Worm (Caenorhabditis elegans) whole organism, L2 larva: ENCODE measurements around the gene dnsn-1.
A peak's percentile ranks its signal among the peaks of the same experiment; 100 is the strongest.

Experiments
- F13H6.1 ChIP-seq: sonication (generic microtip); optimal IDR thresholded peaks from 2 replicates; lab custom pipeline; 2016; ENCODE audit warnings: missing genetic modification characterization, missing compliant biosample characterization
- R02D3.7 ChIP-seq: fragments of 150-350 bp; optimal IDR thresholded peaks from 2 replicates; lab custom pipeline; 2014; ENCODE audit warnings: missing biosample characterization, missing genetic modification characterization
- ZK546.5 ChIP-seq: sonication (generic microtip); optimal IDR thresholded peaks from 2 replicates; lab custom pipeline; 2017; ENCODE audit warnings: missing biosample characterization, missing genetic modification characterization
- alr-1 ChIP-seq: fragments of 150-350 bp; optimal IDR thresholded peaks from 2 replicates; lab custom pipeline; 2014; ENCODE audit warnings: missing biosample characterization, missing genetic modification characterization
- aly-2 ChIP-seq: fragments of 150-350 bp; optimal IDR thresholded peaks from 2 replicates; lab custom pipeline; 2014; ENCODE audit warnings: missing biosample characterization, missing genetic modification characterization
- ama-1 ChIP-seq: fragments of 150-350 bp; optimal IDR thresholded peaks from 2 replicates; lab custom pipeline; 2018; ENCODE audit warnings: inconsistent platforms
- blmp-1 ChIP-seq: sonication (generic microtip); optimal IDR thresholded peaks from 2 replicates; lab custom pipeline; 2017; ENCODE audit warnings: missing genetic modification characterization, mild to moderate bottlenecking, missing compliant biosample characterization, antibody characterized with exemption, moderate library complexity; ENCODE audit not compliant: insufficient read depth
- dmd-4 ChIP-seq: sonication (generic microtip); optimal IDR thresholded peaks from 2 replicates; lab custom pipeline; 2017; ENCODE audit warnings: missing biosample characterization, missing genetic modification characterization
- egl-27 ChIP-seq: sonication (generic microtip); optimal IDR thresholded peaks from 3 replicates; lab custom pipeline; 2017; ENCODE audit warnings: missing biosample characterization, missing genetic modification reagents, missing genetic modification characterization
- elt-3 ChIP-seq: sonication (generic microtip); optimal IDR thresholded peaks from 2 replicates; lab custom pipeline; 2017; ENCODE audit warnings: missing biosample characterization, missing genetic modification characterization
- fos-1 ChIP-seq: fragments of 150-350 bp; optimal IDR thresholded peaks from 2 replicates; lab custom pipeline; 2014; ENCODE audit warnings: missing biosample characterization, missing genetic modification characterization
- gmeb-1 ChIP-seq: fragments of 150-350 bp; optimal IDR thresholded peaks from 2 replicates; lab custom pipeline; 2014; ENCODE audit warnings: missing biosample characterization, missing genetic modification characterization
- lin-11 ChIP-seq: fragments of 150-350 bp; sonication (generic microtip); optimal IDR thresholded peaks from 2 replicates; lab custom pipeline; 2014; ENCODE audit warnings: missing biosample characterization, missing genetic modification characterization, inconsistent platforms, mixed read lengths
- lin-39 ChIP-seq: fragments of 150-350 bp; optimal IDR thresholded peaks from 2 replicates; lab custom pipeline; 2014; ENCODE audit warnings: missing biosample characterization, missing genetic modification reagents, missing genetic modification characterization
- lsy-2 ChIP-seq, 2 experiments: fragments of 150-350 bp in 1 of 2; sonication (generic microtip) in 1 of 2; optimal IDR thresholded peaks; 2 replicates each; lab custom pipeline; 2014 to 2017; ENCODE audit warnings: missing biosample characterization in 2 of 2, missing genetic modification characterization in 2 of 2
- mab-5 ChIP-seq: fragments of 150-350 bp; optimal IDR thresholded peaks from 2 replicates; lab custom pipeline; 2014; ENCODE audit warnings: missing biosample characterization, missing genetic modification characterization
- mbf-1 ChIP-seq: sonication (generic microtip); optimal IDR thresholded peaks from 2 replicates; lab custom pipeline; 2017; ENCODE audit warnings: missing biosample characterization, missing genetic modification characterization
- nhr-10 ChIP-seq: sonication (generic microtip); optimal IDR thresholded peaks from 2 replicates; lab custom pipeline; 2017; ENCODE audit warnings: missing biosample characterization, missing genetic modification characterization
- nhr-11 ChIP-seq: fragments of 150-350 bp; optimal IDR thresholded peaks from 2 replicates; lab custom pipeline; 2014; ENCODE audit warnings: missing biosample characterization, missing genetic modification characterization
- nhr-129 ChIP-seq: fragments of 150-350 bp; optimal IDR thresholded peaks from 2 replicates; lab custom pipeline; 2014; ENCODE audit warnings: missing biosample characterization, missing genetic modification characterization
- nhr-21 ChIP-seq: fragments of 150-350 bp; optimal IDR thresholded peaks from 2 replicates; lab custom pipeline; 2014; ENCODE audit warnings: missing biosample characterization, missing genetic modification characterization
- nhr-23 ChIP-seq: fragments of 150-350 bp; optimal IDR thresholded peaks from 2 replicates; lab custom pipeline; 2014; ENCODE audit warnings: missing biosample characterization, missing genetic modification reagents, missing genetic modification characterization
- nhr-237 ChIP-seq: fragments of 150-350 bp; optimal IDR thresholded peaks from 2 replicates; lab custom pipeline; 2014; ENCODE audit warnings: missing biosample characterization, missing genetic modification characterization
- nhr-25 ChIP-seq: fragments of 150-350 bp; sonication (generic microtip); optimal IDR thresholded peaks from 3 replicates; lab custom pipeline; 2014; ENCODE audit warnings: missing biosample characterization, missing genetic modification characterization
- nhr-6 ChIP-seq: fragments of 150-350 bp; optimal IDR thresholded peaks from 2 replicates; lab custom pipeline; 2014; ENCODE audit warnings: missing biosample characterization, missing genetic modification characterization
- nhr-77 ChIP-seq: fragments of 150-350 bp; optimal IDR thresholded peaks from 2 replicates; lab custom pipeline; 2014; ENCODE audit warnings: missing biosample characterization, missing genetic modification characterization
- peb-1 ChIP-seq: fragments of 150-350 bp; optimal IDR thresholded peaks from 2 replicates; lab custom pipeline; 2014; ENCODE audit warnings: missing biosample characterization, missing genetic modification characterization
- sem-4 ChIP-seq: fragments of 150-350 bp; optimal IDR thresholded peaks from 2 replicates; lab custom pipeline; 2014; ENCODE audit warnings: missing biosample characterization, missing genetic modification reagents, missing genetic modification characterization
- skn-1 ChIP-seq: sonication (generic microtip); optimal IDR thresholded peaks from 2 replicates; lab custom pipeline; 2017; ENCODE audit warnings: missing biosample characterization, missing genetic modification characterization
- sma-3 ChIP-seq: sonication (generic microtip); optimal IDR thresholded peaks from 2 replicates; lab custom pipeline; 2016; ENCODE audit warnings: missing genetic modification reagents, missing genetic modification characterization, missing compliant biosample characterization
- sma-9 ChIP-seq, 2 experiments: fragments of 150-350 bp in 1 of 2; sonication (generic microtip) in 1 of 2; optimal IDR thresholded peaks; 2 replicates each; lab custom pipeline; 2014 to 2016; ENCODE audit warnings: missing genetic modification characterization in 2 of 2, mild to moderate bottlenecking in 1 of 2, missing biosample characterization in 1 of 2, missing compliant biosample characterization in 1 of 2, missing genetic modification reagents in 1 of 2, moderate library complexity in 1 of 2
- snpc-4 ChIP-seq: fragments of 150-350 bp; optimal IDR thresholded peaks from 2 replicates; lab custom pipeline; 2014; ENCODE audit warnings: missing biosample characterization, missing genetic modification characterization
- unc-39 ChIP-seq: fragments of 150-350 bp; optimal IDR thresholded peaks from 2 replicates; lab custom pipeline; 2014; ENCODE audit warnings: missing biosample characterization, missing genetic modification characterization
- unc-62 ChIP-seq: fragments of 150-350 bp; optimal IDR thresholded peaks from 2 replicates; lab custom pipeline; 2014; ENCODE audit warnings: missing biosample characterization, missing genetic modification reagents, missing genetic modification characterization
- zag-1 ChIP-seq: fragments of 150-350 bp; optimal IDR thresholded peaks from 2 replicates; lab custom pipeline; 2014; ENCODE audit warnings: missing biosample characterization, missing genetic modification characterization
- ztf-1 ChIP-seq: fragments of 200-800 bp; sonication (Bioruptor generic); conservative IDR thresholded peaks from 2 replicates; pipeline ENCODE4 v1.3.6; 2022; ENCODE audit warnings: missing genetic modification characterization, missing compliant biosample characterization
- ztf-4 ChIP-seq: fragments of 150-350 bp; optimal IDR thresholded peaks from 2 replicates; lab custom pipeline; 2014; ENCODE audit warnings: missing biosample characterization, missing genetic modification characterization

dnsn-1 gene

DNA sequence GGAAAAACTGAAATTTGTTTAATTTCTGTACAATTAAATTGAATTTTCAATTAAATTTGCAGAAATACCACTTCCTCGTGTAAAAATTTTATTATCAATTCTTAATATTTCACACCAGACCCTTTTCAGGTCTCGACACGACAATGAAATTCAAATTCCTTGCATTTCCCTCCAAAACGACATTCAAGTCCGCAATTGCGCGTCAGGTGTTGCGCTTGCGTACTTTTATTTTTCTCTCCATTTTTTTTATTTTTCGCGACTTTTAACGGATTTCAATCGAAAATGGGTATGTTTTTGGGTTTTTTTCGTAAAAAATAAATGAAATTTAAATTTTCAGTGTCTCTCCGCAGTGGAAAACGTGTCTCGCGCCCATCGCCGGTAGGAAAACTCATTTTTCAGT, 24.8 kb downstream of the dnsn-1 start, which contains the start of gene C03H5.3 (continued):
- TF ChIP-seq nhr-21 (tag; lab: Kevin White, UChicago) (no peak), nhr-25 (tag; lab: Kevin White, UChicago) (no peak), lsy-2 (tag; optimal IDR thresholded peaks at IDR 0.05; lab: Kevin White, UChicago) (peak; percentile 62 to 70), blmp-1 (tag; lab: Kevin White, UChicago) (no peak), sma-3 (GFP tag; lab: Kevin White, UChicago) (peak; percentile 26), nhr-6 (tag; lab: Kevin White, UChicago) (no peak), nhr-129 (tag; lab: Kevin White, UChicago) (peak; percentile 15), sem-4 (tag; lab: Kevin White, UChicago) (no peak), nhr-23 (tag; lab: Kevin White, UChicago) (no peak), ama-1 (lab: Kevin White, UChicago) (no peak), nhr-11 (tag; lab: Kevin White, UChicago) (no peak), fos-1 (tag; lab: Kevin White, UChicago) (no peak)

DNA sequence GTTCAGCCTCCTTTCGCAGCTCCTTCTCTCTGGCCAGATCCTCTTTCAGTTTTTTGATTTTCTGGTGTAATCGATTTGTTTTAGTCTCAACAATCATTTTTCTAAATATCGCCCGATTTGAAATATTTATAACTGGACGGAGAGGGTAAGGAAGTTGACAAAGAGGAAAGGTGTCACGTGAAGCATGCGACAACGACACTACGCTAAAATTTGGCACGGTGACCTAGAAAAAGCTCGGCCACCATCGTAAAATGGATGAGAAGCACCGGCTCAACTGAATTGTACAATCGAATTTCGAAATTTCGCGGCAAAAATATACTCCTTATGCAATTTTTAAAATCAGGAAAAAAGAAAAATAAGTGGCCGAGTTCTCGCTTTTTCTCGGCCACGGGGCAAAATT, 25.5 kb downstream of the dnsn-1 start, which contains the start of gene C03H5.5:
Gene C03H5.5, minus strand, starts transcription at position 101 of the 400 bp plus-strand sequence.
- TF ChIP-seq mbf-1 (tag; lab: Kevin White, UChicago) (no peak), nhr-23 (tag; lab: Kevin White, UChicago) (no peak), alr-1 (tag; lab: Kevin White, UChicago) (no peak), ama-1 (lab: Kevin White, UChicago) (no peak), lin-39 (no peak), zag-1 (no peak), lin-11 (tag; lab: Kevin White, UChicago) (no peak), dmd-4 (no peak)

DNA sequence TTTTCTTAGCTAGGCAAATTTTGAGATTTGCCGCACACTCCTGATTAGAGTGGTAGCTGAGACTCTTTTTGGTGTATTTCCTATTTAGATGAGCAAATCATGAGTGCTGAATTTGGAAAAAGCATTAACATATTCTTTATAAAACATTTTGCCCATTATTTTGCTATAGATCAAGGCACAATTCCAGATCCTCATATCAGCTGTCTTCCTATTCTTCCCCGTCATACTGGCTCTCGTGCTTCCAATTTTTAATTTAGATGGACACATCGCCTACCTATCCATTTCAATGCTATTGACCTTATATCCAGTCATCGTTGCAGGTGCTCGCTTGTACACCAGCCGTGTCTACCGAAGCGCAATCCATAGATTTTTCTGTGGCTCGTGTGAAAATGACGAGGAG, 30.8 kb downstream of the dnsn-1 start, which contains the start of gene C03H5.7:
Gene C03H5.7, plus strand, starts transcription at position 301 of the 400 bp plus-strand sequence.
- no peak for TF ChIP-seq mab-5 (tag; lab: Kevin White, UChicago)
- TF ChIP-seq nhr-10 (tag; lab: Kevin White, UChicago) = no peak
- no peak for TF ChIP-seq unc-62
- no peak for TF ChIP-seq fos-1 (tag; lab: Kevin White, UChicago)
- TF ChIP-seq sma-9 (GFP tag; optimal IDR thresholded peaks at IDR 0.05; lab: Kevin White, UChicago) = no peak
- no peak for TF ChIP-seq sma-9 (tag; optimal IDR thresholded peaks at IDR 0.05; lab: Kevin White, UChicago)
- no peak for TF ChIP-seq ztf-1 (GFP tag; lab: Robert Waterston, UW)
- no peak for TF ChIP-seq nhr-25 (tag; lab: Kevin White, UChicago)
- no peak for TF ChIP-seq ztf-4
- no peak for TF ChIP-seq nhr-77 (tag; lab: Kevin White, UChicago)

DNA sequence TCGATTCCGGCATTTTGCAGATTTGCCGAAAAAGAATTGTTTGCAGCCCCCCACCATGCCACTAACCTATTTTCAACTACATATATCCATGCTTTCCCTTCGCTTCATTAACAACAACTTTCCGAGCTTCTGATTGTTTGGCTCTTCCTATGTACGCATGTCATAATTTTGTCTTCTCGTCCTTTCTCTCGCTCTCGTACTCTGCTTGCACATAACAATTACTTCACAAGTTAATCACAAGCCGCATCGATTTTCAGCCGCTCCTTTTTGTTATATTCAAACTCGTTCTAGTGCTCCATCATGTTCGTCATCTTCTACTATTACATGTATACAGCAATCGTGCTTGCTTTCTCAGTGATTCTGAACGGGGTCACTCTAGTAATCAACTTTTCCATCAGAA, 32.4 kb downstream of the dnsn-1 start, which contains the start of gene C03H5.9:
Gene C03H5.9, plus strand, starts transcription at position 301 of the 400 bp plus-strand sequence.
- TF ChIP-seq R02D3.7 = no peak
- TF ChIP-seq aly-2 (tag; lab: Kevin White, UChicago) = no peak
- TF ChIP-seq nhr-6 (tag; lab: Kevin White, UChicago) = no peak
- TF ChIP-seq sma-3 (GFP tag; lab: Kevin White, UChicago) = no peak
- TF ChIP-seq elt-3 (tag; lab: Kevin White, UChicago) = no peak
- TF ChIP-seq nhr-10 (tag; lab: Kevin White, UChicago) = no peak

DNA sequence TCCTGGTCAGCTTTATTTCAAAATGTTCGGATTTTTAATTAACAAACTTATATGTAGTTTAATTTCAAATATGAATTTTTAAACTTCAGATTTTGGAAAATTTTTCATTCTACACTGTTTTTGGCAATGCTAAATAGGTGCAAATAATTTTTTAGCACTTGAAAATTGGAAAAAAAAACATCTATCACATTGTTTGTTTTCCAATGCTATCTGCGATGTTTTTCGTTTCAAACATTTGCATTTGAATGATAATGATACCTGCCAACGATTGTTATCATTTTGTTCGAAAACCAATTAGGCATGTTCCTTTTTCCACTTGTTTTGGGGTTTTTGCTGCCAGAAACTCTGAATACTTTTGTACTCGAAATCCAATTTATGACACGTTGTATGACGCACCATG, 35.8 kb downstream of the dnsn-1 start, which contains the start of gene C03H5.4:
Gene C03H5.4, plus strand, starts transcription at position 301 of the 400 bp plus-strand sequence.
- no peak for TF ChIP-seq lin-11 (tag; lab: Kevin White, UChicago)
- no peak for TF ChIP-seq nhr-11 (tag; lab: Kevin White, UChicago)
- TF ChIP-seq unc-39 (tag; lab: Kevin White, UChicago) = no peak
- no peak for TF ChIP-seq peb-1 (tag; lab: Kevin White, UChicago)
- TF ChIP-seq blmp-1 (tag; lab: Kevin White, UChicago) = no peak
- no peak for TF ChIP-seq nhr-129 (tag; lab: Kevin White, UChicago)
- TF ChIP-seq unc-62 = no peak
- TF ChIP-seq egl-27 (tag; lab: Kevin White, UChicago) = no peak
- no peak for TF ChIP-seq sma-3 (GFP tag; lab: Kevin White, UChicago)
- no peak for TF ChIP-seq zag-1
- TF ChIP-seq F13H6.1 (tag; lab: Kevin White, UChicago) = no peak
- TF ChIP-seq nhr-21 (tag; lab: Kevin White, UChicago) = no peak
- no peak for TF ChIP-seq gmeb-1 (tag; lab: Kevin White, UChicago)
- no peak for TF ChIP-seq ztf-4
- TF ChIP-seq ZK546.5 (tag; lab: Kevin White, UChicago) = no peak
- TF ChIP-seq dmd-4 = no peak
- TF ChIP-seq skn-1 = no peak
- TF ChIP-seq snpc-4 = no peak
- no peak for TF ChIP-seq fos-1 (tag; lab: Kevin White, UChicago)
- no peak for TF ChIP-seq nhr-237 (tag; lab: Kevin White, UChicago)
